Fruit fly (Drosophila melanogaster): ENCODE data around the gene Surf6.

DNA sequence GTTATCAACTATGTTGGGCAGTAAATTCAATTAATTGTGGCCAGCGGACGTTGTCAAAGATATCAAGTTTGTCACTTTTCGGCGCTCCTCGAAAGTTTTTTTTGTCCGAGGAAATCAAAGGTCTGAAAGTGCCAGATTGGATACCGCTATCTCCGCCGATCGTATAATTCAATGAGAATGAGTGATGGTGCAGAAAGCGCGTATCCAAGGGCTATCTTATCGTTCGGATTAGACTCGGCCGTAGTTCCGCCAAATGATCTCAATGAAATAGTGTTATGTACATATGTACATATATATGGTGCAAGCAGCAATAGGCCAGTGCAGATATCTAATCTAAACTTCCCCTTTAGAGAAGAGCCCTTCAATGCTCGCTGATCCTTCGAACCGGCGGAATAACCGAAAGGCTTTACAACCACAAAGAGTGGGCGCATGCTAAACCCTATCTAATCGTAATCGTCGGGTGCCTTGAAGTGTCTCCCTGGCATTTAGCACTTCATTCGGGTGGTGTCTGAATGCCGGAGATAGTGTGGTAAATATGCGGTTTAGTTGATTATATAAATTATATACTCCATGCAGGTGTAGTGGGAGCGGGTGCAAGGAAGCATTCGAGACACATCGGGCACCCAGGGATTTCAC lies 31.4 kb downstream of the Surf6 start:
- TF ChIP-seq woc (GFP tag; optimal IDR thresholded peaks at IDR 0.05) (no peak), fru (GFP tag; optimal IDR thresholded peaks at IDR 0.05) (no peak), HLH106 (tag; optimal IDR thresholded peaks at IDR 0.05) (no peak), rgr (GFP tag; optimal IDR thresholded peaks at IDR 0.05) (no peak), psq (GFP tag; optimal IDR thresholded peaks at IDR 0.05) (no peak), pan (optimal IDR thresholded peaks at IDR 0.05) (no peak), usp (GFP tag; optimal IDR thresholded peaks at IDR 0.05) (no peak), CG32264 (GFP tag; optimal IDR thresholded peaks at IDR 0.05) (no peak), dmrt93B (GFP tag; optimal IDR thresholded peaks at IDR 0.05) (no peak), CrebA (GFP tag; optimal IDR thresholded peaks at IDR 0.05; ENCODE audit: borderline replicate concordance) (no peak), OdsH (GFP tag; optimal IDR thresholded peaks at IDR 0.05) (no peak), Dif (GFP tag; optimal IDR thresholded peaks at IDR 0.05; ENCODE audit: partially characterized antibody) (no peak), Jra (GFP tag; optimal IDR thresholded peaks at IDR 0.05) (no peak)

All from whole organism, wandering third instar larva.